Worm (Caenorhabditis elegans) whole organism, early embryonic: ENCODE data around the gene zen-4.

ENCODE experiments used
- B0310.2 ChIP-seq: sonication (generic microtip); optimal IDR thresholded peaks from 2 replicates; lab custom pipeline; 2016; ENCODE audit warnings: mild to moderate bottlenecking, missing genetic modification characterization, missing compliant biosample characterization
- F13C5.2 ChIP-seq: sonication (generic microtip); optimal IDR thresholded peaks from 2 replicates; lab custom pipeline; 2017; ENCODE audit warnings: mild to moderate bottlenecking, missing genetic modification characterization, inconsistent platforms, missing compliant biosample characterization
- aly-1 ChIP-seq: sonication (generic microtip); optimal IDR thresholded peaks from 2 replicates; lab custom pipeline; 2016; ENCODE audit warnings: missing genetic modification characterization, missing compliant biosample characterization
- ama-1 ChIP-seq: fragments of 150-350 bp; optimal IDR thresholded peaks from 2 replicates; lab custom pipeline; 2014
- ceh-13 ChIP-seq: fragments of 200-800 bp; sonication (Bioruptor generic); optimal IDR thresholded peaks from 2 replicates; lab custom pipeline; 2018; ENCODE audit warnings: mild to moderate bottlenecking, missing genetic modification characterization, missing compliant biosample characterization
- ceh-36 ChIP-seq: sonication (generic microtip); optimal IDR thresholded peaks from 2 replicates; lab custom pipeline; 2016; ENCODE audit warnings: missing genetic modification characterization, inconsistent platforms, missing compliant biosample characterization
- ets-7 ChIP-seq: sonication (generic microtip); optimal IDR thresholded peaks from 2 replicates; lab custom pipeline; 2016; ENCODE audit warnings: missing genotype, missing genetic modification characterization, missing compliant biosample characterization
- flt-1 ChIP-seq: fragments of 200-800 bp; sonication (Bioruptor generic); IDR thresholded peaks from 2 replicates; pipeline ENCODE4 v1.3.6; 2022; ENCODE audit warnings: missing genetic modification characterization, missing compliant biosample characterization
- hmbx-1 ChIP-seq: sonication (generic microtip); optimal IDR thresholded peaks from 2 replicates; lab custom pipeline; 2016; ENCODE audit warnings: mild to moderate bottlenecking, missing genetic modification characterization, missing compliant biosample characterization
- hmg-4 ChIP-seq: fragments of 200-800 bp; sonication (Bioruptor generic); optimal IDR thresholded peaks from 2 replicates; lab custom pipeline; 2018; ENCODE audit warnings: mild to moderate bottlenecking, missing genetic modification characterization, missing compliant biosample characterization
- hnd-1 ChIP-seq: sonication (generic microtip); optimal IDR thresholded peaks from 2 replicates; lab custom pipeline; 2016; ENCODE audit warnings: missing genetic modification characterization, missing compliant biosample characterization
- pes-1 ChIP-seq: fragments of 200-800 bp; sonication (Bioruptor generic); IDR thresholded peaks from 2 replicates; pipeline ENCODE4 v1.3.6; 2022; ENCODE audit warnings: missing genetic modification reagents, missing genetic modification characterization, missing compliant biosample characterization
- scrt-1 ChIP-seq: fragments of 200-800 bp; sonication (Bioruptor generic); IDR thresholded peaks from 2 replicates; pipeline ENCODE4 v1.3.6; 2022; ENCODE audit warnings: missing genetic modification characterization, missing compliant biosample characterization
- sea-1 ChIP-seq: fragments of 200-800 bp; sonication (Bioruptor generic); conservative IDR thresholded peaks from 2 replicates; pipeline ENCODE4 v1.3.6; 2022; ENCODE audit warnings: missing genetic modification characterization, missing compliant biosample characterization
- tbx-11 ChIP-seq: fragments of 200-800 bp; sonication (Bioruptor generic); IDR thresholded peaks from 2 replicates; pipeline ENCODE4 v1.3.6; 2022; ENCODE audit warnings: missing genetic modification characterization, missing compliant biosample characterization
- tbx-37 ChIP-seq: fragments of 200-800 bp; sonication (Bioruptor generic); conservative IDR thresholded peaks from 2 replicates; pipeline ENCODE4 v1.3.6; 2022; ENCODE audit warnings: missing genetic modification reagents, missing genetic modification characterization, missing compliant biosample characterization
- tra-4 ChIP-seq: sonication (generic microtip); optimal IDR thresholded peaks from 2 replicates; lab custom pipeline; 2017; ENCODE audit warnings: missing genetic modification characterization, missing compliant biosample characterization

The zen-4 gene

DNA sequence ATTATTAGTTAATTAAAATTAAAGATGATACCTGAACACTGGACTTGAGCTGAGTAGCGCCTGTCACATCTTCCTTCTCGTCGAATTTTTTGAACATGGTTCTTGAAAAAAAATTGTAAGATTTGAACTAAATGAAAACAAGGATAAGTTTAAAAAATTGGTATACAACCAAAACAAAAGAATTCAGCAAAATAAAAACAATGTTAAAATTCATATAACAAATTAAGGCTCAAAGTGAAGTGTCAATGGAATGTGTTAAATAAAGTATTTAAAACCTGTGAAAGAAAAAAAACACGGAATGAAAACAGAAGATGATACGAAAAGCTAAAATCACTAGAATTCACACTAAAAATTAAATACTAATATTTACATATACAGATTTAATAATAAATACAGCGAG lies 37.3 kb downstream of the zen-4 start, which contains the start of gene C11D2.7:
TSS of gene C11D2.7 (minus strand) at position 101 of the 400 bp plus-strand sequence.
- TF ChIP-seq ama-1 (no peak), F13C5.2 (tag; lab: Kevin White, UChicago) (no peak), hmbx-1 (tag; lab: Kevin White, UChicago) (no peak)

DNA sequence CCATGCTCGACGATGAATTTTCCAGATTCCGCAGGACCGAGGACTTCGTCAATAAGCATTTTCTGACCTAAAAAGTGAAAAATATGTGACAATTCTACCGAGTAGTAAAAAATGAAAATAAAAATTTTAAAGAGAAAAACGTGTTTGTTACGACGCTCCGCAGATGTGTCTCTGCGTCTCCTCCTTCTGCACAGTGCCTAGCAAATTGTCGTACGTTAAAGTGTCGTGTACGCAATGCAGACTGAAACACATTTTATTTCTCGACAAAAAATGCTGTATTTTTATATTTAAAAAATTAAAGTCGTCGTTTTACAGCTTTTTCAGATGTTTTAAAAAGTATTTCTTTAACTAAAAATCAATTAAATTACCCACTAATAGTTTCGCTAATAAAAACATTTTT lies 38.8 kb downstream of the zen-4 start, which contains the start of gene C11D2.4:
TSS of gene C11D2.4 (minus strand) at position 128 of the 400 bp plus-strand sequence.
- TF ChIP-seq tbx-37 (GFP tag; lab: Robert Waterston, UW), result no peak
- TF ChIP-seq hnd-1 (tag; lab: Kevin White, UChicago), result no peak
- TF ChIP-seq tra-4 (tag; lab: Kevin White, UChicago), result no peak
- no peak for TF ChIP-seq ama-1
- TF ChIP-seq ets-7 (tag; lab: Kevin White, UChicago), result no peak
- no peak for TF ChIP-seq flt-1 (GFP tag; lab: Robert Waterston, UW)
- TF ChIP-seq scrt-1 (GFP tag; lab: Robert Waterston, UW), result no peak
- no peak for TF ChIP-seq hmbx-1 (tag; lab: Kevin White, UChicago)
- TF ChIP-seq ceh-13 (GFP tag; lab: Kevin White, UChicago), result no peak
- no peak for TF ChIP-seq B0310.2 (tag; lab: Kevin White, UChicago)
- no peak for TF ChIP-seq hmg-4 (GFP tag; lab: Kevin White, UChicago)
- no peak for TF ChIP-seq pes-1
- TF ChIP-seq sea-1 (GFP tag; lab: Robert Waterston, UW), result no peak
- no peak for TF ChIP-seq F13C5.2 (tag; lab: Kevin White, UChicago)
- no peak for TF ChIP-seq aly-1 (tag; lab: Kevin White, UChicago)
- no peak for TF ChIP-seq ceh-36 (tag; lab: Kevin White, UChicago)
- no peak for TF ChIP-seq tbx-11 (GFP tag; lab: Robert Waterston, UW)

DNA sequence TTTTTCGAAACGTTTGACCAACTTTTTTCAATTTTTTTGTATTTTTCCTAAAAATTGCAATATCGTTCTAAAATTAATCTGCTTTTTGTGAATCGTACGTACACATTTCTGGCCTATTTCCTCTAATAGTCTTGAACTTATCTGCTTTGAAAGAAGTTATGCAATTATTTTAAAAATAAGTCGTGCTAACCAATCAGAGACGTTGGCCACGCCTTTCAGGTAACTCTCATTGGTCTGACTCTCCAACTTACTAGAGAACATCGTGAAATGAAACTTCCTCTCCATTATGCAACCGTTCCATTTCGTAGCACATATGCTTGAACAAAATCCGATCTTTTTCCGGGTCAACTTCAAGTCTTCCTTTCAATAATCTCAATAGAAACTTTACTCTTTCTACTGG lies 41.6 kb downstream of the zen-4 start:
- TF ChIP-seq F13C5.2 (tag; lab: Kevin White, UChicago) (no peak), B0310.2 (tag; lab: Kevin White, UChicago) (no peak), pes-1 (no peak), tra-4 (tag; lab: Kevin White, UChicago) (no peak), ets-7 (tag; lab: Kevin White, UChicago) (no peak), flt-1 (GFP tag; lab: Robert Waterston, UW) (no peak), scrt-1 (GFP tag; lab: Robert Waterston, UW) (no peak)

DNA sequence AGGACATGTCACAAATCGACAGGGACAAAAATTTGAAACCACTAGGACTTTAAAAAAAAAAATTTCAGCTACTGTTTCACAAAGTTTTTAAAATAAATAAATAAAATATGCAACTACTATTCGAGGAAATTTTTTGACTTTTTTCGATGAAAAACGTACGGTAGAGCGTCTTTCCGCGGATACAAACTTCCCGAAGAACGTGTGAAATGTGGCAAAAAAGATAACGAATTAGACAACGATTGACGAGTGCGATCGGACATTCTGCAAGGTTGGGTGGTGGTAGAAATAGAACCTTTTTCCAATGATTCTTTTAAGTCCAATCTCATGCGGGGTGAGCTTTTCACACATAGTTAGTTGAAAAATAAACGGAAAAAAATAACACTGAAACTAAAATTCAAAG lies 47.8 kb downstream of the zen-4 start:
- TF ChIP-seq B0310.2 (tag; lab: Kevin White, UChicago), result no peak
- TF ChIP-seq hmg-4 (GFP tag; lab: Kevin White, UChicago), result no peak
- TF ChIP-seq ama-1, result no peak
- TF ChIP-seq F13C5.2 (tag; lab: Kevin White, UChicago), result no peak
- no peak for TF ChIP-seq hmbx-1 (tag; lab: Kevin White, UChicago)
- no peak for TF ChIP-seq aly-1 (tag; lab: Kevin White, UChicago)
- no peak for TF ChIP-seq scrt-1 (GFP tag; lab: Robert Waterston, UW)
- TF ChIP-seq hnd-1 (tag; lab: Kevin White, UChicago), result no peak
- TF ChIP-seq ceh-36 (tag; lab: Kevin White, UChicago), result no peak
- no peak for TF ChIP-seq sea-1 (GFP tag; lab: Robert Waterston, UW)
- no peak for TF ChIP-seq ets-7 (tag; lab: Kevin White, UChicago)
- no peak for TF ChIP-seq tbx-37 (GFP tag; lab: Robert Waterston, UW)
- no peak for TF ChIP-seq ceh-13 (GFP tag; lab: Kevin White, UChicago)
